Worm (Caenorhabditis elegans) whole organism, L2 larva: ENCODE measurements around the gene F46H6.5.

Experiments
- C34F6.9 ChIP-seq: fragments of 150-350 bp; optimal IDR thresholded peaks from 2 replicates; lab custom pipeline; 2014; ENCODE audit warnings: missing biosample characterization, missing genetic modification characterization
- F13H6.1 ChIP-seq: sonication (generic microtip); optimal IDR thresholded peaks from 2 replicates; lab custom pipeline; 2016; ENCODE audit warnings: missing genetic modification characterization, missing compliant biosample characterization
- R02D3.7 ChIP-seq: fragments of 150-350 bp; optimal IDR thresholded peaks from 2 replicates; lab custom pipeline; 2014; ENCODE audit warnings: missing biosample characterization, missing genetic modification characterization
- Y55F3AM.14 ChIP-seq: fragments of 200-800 bp; sonication (Bioruptor generic); optimal IDR thresholded peaks from 2 replicates; lab custom pipeline; 2018; ENCODE audit warnings: mild to moderate bottlenecking, missing genetic modification characterization, missing compliant biosample characterization
- alr-1 ChIP-seq: fragments of 150-350 bp; optimal IDR thresholded peaks from 2 replicates; lab custom pipeline; 2014; ENCODE audit warnings: missing biosample characterization, missing genetic modification characterization
- ama-1 ChIP-seq: fragments of 150-350 bp; optimal IDR thresholded peaks from 2 replicates; lab custom pipeline; 2018; ENCODE audit warnings: inconsistent platforms
- blmp-1 ChIP-seq: sonication (generic microtip); optimal IDR thresholded peaks from 2 replicates; lab custom pipeline; 2017; ENCODE audit warnings: missing genetic modification characterization, mild to moderate bottlenecking, missing compliant biosample characterization, antibody characterized with exemption, moderate library complexity; ENCODE audit not compliant: insufficient read depth
- ceh-16 ChIP-seq: fragments of 150-350 bp; optimal IDR thresholded peaks from 2 replicates; lab custom pipeline; 2014; ENCODE audit warnings: missing biosample characterization, missing genetic modification characterization
- crh-2 ChIP-seq: sonication (generic microtip); optimal IDR thresholded peaks from 2 replicates; lab custom pipeline; 2017; ENCODE audit warnings: missing biosample characterization, missing genetic modification characterization
- egl-27 ChIP-seq: sonication (generic microtip); optimal IDR thresholded peaks from 3 replicates; lab custom pipeline; 2017; ENCODE audit warnings: missing biosample characterization, missing genetic modification reagents, missing genetic modification characterization
- elt-1 ChIP-seq: fragments of 150-350 bp; optimal IDR thresholded peaks from 2 replicates; lab custom pipeline; 2014; ENCODE audit warnings: missing biosample characterization, missing genetic modification characterization
- elt-3 ChIP-seq: sonication (generic microtip); optimal IDR thresholded peaks from 2 replicates; lab custom pipeline; 2017; ENCODE audit warnings: missing biosample characterization, missing genetic modification characterization
- fos-1 ChIP-seq: fragments of 150-350 bp; optimal IDR thresholded peaks from 2 replicates; lab custom pipeline; 2014; ENCODE audit warnings: missing biosample characterization, missing genetic modification characterization
- gmeb-1 ChIP-seq: fragments of 150-350 bp; optimal IDR thresholded peaks from 2 replicates; lab custom pipeline; 2014; ENCODE audit warnings: missing biosample characterization, missing genetic modification characterization
- lin-11 ChIP-seq: fragments of 150-350 bp; sonication (generic microtip); optimal IDR thresholded peaks from 2 replicates; lab custom pipeline; 2014; ENCODE audit warnings: missing biosample characterization, missing genetic modification characterization, inconsistent platforms, mixed read lengths
- lin-13 ChIP-seq: fragments of 150-350 bp; optimal IDR thresholded peaks from 2 replicates; lab custom pipeline; 2014; ENCODE audit warnings: missing biosample characterization, missing genetic modification reagents, missing genetic modification characterization
- lin-39 ChIP-seq: fragments of 150-350 bp; optimal IDR thresholded peaks from 2 replicates; lab custom pipeline; 2014; ENCODE audit warnings: missing biosample characterization, missing genetic modification reagents, missing genetic modification characterization
- lsy-2 ChIP-seq, 2 experiments: fragments of 150-350 bp in 1 of 2; sonication (generic microtip) in 1 of 2; optimal IDR thresholded peaks; 2 replicates each; lab custom pipeline; 2014 to 2017; ENCODE audit warnings: missing biosample characterization in 2 of 2, missing genetic modification characterization in 2 of 2
- mdl-1 ChIP-seq, 2 experiments: fragments of 150-350 bp in 1 of 2; sonication (generic microtip) in 1 of 2; optimal IDR thresholded peaks; 2 replicates each; lab custom pipeline; 2017; ENCODE audit warnings: missing biosample characterization in 2 of 2, missing genetic modification characterization in 2 of 2
- nhr-10 ChIP-seq: sonication (generic microtip); optimal IDR thresholded peaks from 2 replicates; lab custom pipeline; 2017; ENCODE audit warnings: missing biosample characterization, missing genetic modification characterization
- nhr-129 ChIP-seq: fragments of 150-350 bp; optimal IDR thresholded peaks from 2 replicates; lab custom pipeline; 2014; ENCODE audit warnings: missing biosample characterization, missing genetic modification characterization
- nhr-21 ChIP-seq: fragments of 150-350 bp; optimal IDR thresholded peaks from 2 replicates; lab custom pipeline; 2014; ENCODE audit warnings: missing biosample characterization, missing genetic modification characterization
- nhr-23 ChIP-seq: fragments of 150-350 bp; optimal IDR thresholded peaks from 2 replicates; lab custom pipeline; 2014; ENCODE audit warnings: missing biosample characterization, missing genetic modification reagents, missing genetic modification characterization
- nhr-25 ChIP-seq: fragments of 150-350 bp; sonication (generic microtip); optimal IDR thresholded peaks from 3 replicates; lab custom pipeline; 2014; ENCODE audit warnings: missing biosample characterization, missing genetic modification characterization
- nhr-6 ChIP-seq: fragments of 150-350 bp; optimal IDR thresholded peaks from 2 replicates; lab custom pipeline; 2014; ENCODE audit warnings: missing biosample characterization, missing genetic modification characterization
- sem-4 ChIP-seq: fragments of 150-350 bp; optimal IDR thresholded peaks from 2 replicates; lab custom pipeline; 2014; ENCODE audit warnings: missing biosample characterization, missing genetic modification reagents, missing genetic modification characterization
- skn-1 ChIP-seq: sonication (generic microtip); optimal IDR thresholded peaks from 2 replicates; lab custom pipeline; 2017; ENCODE audit warnings: missing biosample characterization, missing genetic modification characterization
- sma-3 ChIP-seq: sonication (generic microtip); optimal IDR thresholded peaks from 2 replicates; lab custom pipeline; 2016; ENCODE audit warnings: missing genetic modification reagents, missing genetic modification characterization, missing compliant biosample characterization
- sma-9 ChIP-seq, 2 experiments: fragments of 150-350 bp in 1 of 2; sonication (generic microtip) in 1 of 2; optimal IDR thresholded peaks; 2 replicates each; lab custom pipeline; 2014 to 2016; ENCODE audit warnings: missing genetic modification characterization in 2 of 2, mild to moderate bottlenecking in 1 of 2, missing biosample characterization in 1 of 2, missing compliant biosample characterization in 1 of 2, missing genetic modification reagents in 1 of 2, moderate library complexity in 1 of 2
- snpc-4 ChIP-seq: fragments of 150-350 bp; optimal IDR thresholded peaks from 2 replicates; lab custom pipeline; 2014; ENCODE audit warnings: missing biosample characterization, missing genetic modification characterization
- unc-55 ChIP-seq: fragments of 150-350 bp; sonication (generic microtip); optimal IDR thresholded peaks from 3 replicates; lab custom pipeline; 2014; ENCODE audit warnings: missing biosample characterization, missing genetic modification reagents, missing genetic modification characterization
- unc-62 ChIP-seq: fragments of 150-350 bp; optimal IDR thresholded peaks from 2 replicates; lab custom pipeline; 2014; ENCODE audit warnings: missing biosample characterization, missing genetic modification reagents, missing genetic modification characterization
- zag-1 ChIP-seq: fragments of 150-350 bp; optimal IDR thresholded peaks from 2 replicates; lab custom pipeline; 2014; ENCODE audit warnings: missing biosample characterization, missing genetic modification characterization
- ztf-1 ChIP-seq: fragments of 200-800 bp; sonication (Bioruptor generic); conservative IDR thresholded peaks from 2 replicates; pipeline ENCODE4 v1.3.6; 2022; ENCODE audit warnings: missing genetic modification characterization, missing compliant biosample characterization

Gene F46H6.5

DNA sequence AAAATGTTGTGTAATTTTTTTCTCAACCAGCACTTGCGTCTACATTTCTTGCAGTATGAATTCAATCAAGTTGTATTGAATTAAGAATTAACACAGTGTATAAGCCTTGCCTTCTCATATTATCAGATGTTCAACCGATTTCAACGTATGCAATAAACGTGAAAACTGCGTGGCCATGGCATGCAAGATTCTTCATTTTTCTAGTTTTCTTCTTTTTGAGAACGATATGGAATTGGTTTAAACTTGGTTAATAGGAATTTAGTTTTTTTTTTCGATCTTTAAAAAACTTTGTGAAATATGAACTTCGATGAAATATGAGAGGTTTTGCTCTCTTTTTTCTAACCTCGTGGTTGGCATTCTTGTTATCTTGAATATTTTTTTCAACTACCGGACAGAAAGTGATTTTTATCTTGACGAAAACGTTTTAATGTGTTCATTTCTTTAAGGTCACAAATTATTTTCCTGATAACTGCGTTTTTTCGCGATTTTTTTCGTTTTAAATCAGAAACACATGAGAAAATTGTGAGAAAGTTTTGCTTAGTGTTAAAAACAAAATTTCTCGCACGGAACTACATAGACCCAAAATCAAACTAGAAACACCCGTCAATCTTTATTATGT is 38.5 kb upstream of the F46H6.5 start:
- TF ChIP-seq fos-1 (tag; lab: Kevin White, UChicago) (peak; percentile 26), lsy-2 (tag; optimal IDR thresholded peaks at IDR 0.05; lab: Kevin White, UChicago) (peak in 1 of 2 experiments; percentile 11), crh-2 (tag; lab: Kevin White, UChicago) (peak; percentile 31), sma-9 (GFP tag; optimal IDR thresholded peaks at IDR 0.05; lab: Kevin White, UChicago) (peak; percentile 31), sma-9 (tag; optimal IDR thresholded peaks at IDR 0.05; lab: Kevin White, UChicago) (no peak), elt-3 (tag; lab: Kevin White, UChicago) (no peak), zag-1 (no peak)

DNA sequence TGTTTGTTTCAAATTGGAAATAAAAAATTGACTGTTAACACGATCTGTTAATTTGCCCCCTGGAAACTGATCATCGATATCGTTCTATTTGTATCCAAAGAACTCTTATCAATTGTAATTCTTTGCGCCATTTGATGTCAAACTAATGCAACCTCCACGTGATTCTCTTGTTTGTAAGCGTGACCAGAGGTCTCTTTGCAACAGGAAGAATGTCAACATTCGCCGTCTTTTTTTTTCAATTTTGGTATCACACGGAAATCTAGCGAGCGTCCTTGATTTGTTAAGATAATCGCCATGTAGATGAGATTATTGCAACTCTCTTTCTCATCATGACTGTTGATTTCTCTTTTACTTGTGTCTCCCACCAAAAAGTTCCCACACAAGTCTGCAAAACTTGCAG is 36.9 kb upstream of the F46H6.5 start:
- TF ChIP-seq R02D3.7 (no peak), alr-1 (tag; lab: Kevin White, UChicago) (no peak), sma-9 (GFP tag; optimal IDR thresholded peaks at IDR 0.05; lab: Kevin White, UChicago) (peak; percentile 97), sma-9 (tag; optimal IDR thresholded peaks at IDR 0.05; lab: Kevin White, UChicago) (no peak), ama-1 (lab: Kevin White, UChicago) (no peak), C34F6.9 (tag; lab: Kevin White, UChicago) (peak; percentile 2), nhr-25 (peak; percentile 92), lsy-2 (tag; optimal IDR thresholded peaks at IDR 0.05; lab: Kevin White, UChicago) (peak in 1 of 2 experiments; percentile 43), sma-3 (GFP tag; lab: Kevin White, UChicago) (peak; percentile 89), unc-55 (GFP tag; lab: Kevin White, UChicago) (no peak), nhr-129 (peak; percentile 73), elt-1 (tag; lab: Kevin White, UChicago) (peak; percentile 29), F13H6.1 (peak; percentile 33), nhr-21 (peak; percentile 90), lin-39 (tag; lab: Kevin White, UChicago) (no peak), lin-11 (tag; lab: Kevin White, UChicago) (no peak), mdl-1 (tag; optimal IDR thresholded peaks at IDR 0.05; lab: Kevin White, UChicago) (peak; percentile 22 to 66), nhr-10 (no peak), blmp-1 (peak; percentile 78), ceh-16 (tag; lab: Kevin White, UChicago) (peak; percentile 21), crh-2 (tag; lab: Kevin White, UChicago) (peak; percentile 56), fos-1 (tag; lab: Kevin White, UChicago) (peak; percentile 39), gmeb-1 (tag; lab: Kevin White, UChicago) (peak; percentile 63), lin-13 (no peak), nhr-23 (tag; lab: Kevin White, UChicago) (no peak), skn-1 (no peak), zag-1 (no peak), snpc-4 (tag; lab: Kevin White, UChicago) (no peak)
- TF ChIP-seq, all 48 proteins: peak for 15

DNA sequence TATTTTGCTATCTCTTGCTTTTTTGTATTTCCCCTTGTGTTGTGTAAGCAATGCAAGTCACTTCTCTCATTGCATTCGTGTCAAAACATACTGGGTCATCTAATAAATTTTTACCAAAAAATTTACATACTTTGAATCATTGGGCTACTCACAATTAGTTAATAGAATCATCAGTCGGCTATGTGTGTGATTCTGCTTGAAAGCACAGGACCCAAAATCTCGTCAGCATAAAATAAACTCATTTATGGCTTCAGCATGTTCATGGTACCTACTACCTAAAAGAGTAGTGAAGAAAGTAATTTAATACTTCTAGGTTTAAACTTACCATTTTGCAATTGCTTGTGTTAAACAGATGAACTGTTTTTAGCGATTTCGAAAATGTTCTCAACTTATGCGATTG is 34.4 kb upstream of the F46H6.5 start:
- TF ChIP-seq Y55F3AM.14 (GFP tag; lab: Kevin White, UChicago) (peak; percentile 23), sem-4 (tag; lab: Kevin White, UChicago) (no peak), alr-1 (tag; lab: Kevin White, UChicago) (no peak), unc-62 (GFP tag; lab: Kevin White, UChicago) (no peak), sma-3 (GFP tag; lab: Kevin White, UChicago) (peak; percentile 42), nhr-21 (peak; percentile 22), ztf-1 (GFP tag; lab: Robert Waterston, UW) (no peak), lsy-2 (tag; optimal IDR thresholded peaks at IDR 0.05; lab: Kevin White, UChicago) (peak in 1 of 2 experiments; percentile 2), sma-9 (GFP tag; optimal IDR thresholded peaks at IDR 0.05; lab: Kevin White, UChicago) (peak; percentile 1), sma-9 (tag; optimal IDR thresholded peaks at IDR 0.05; lab: Kevin White, UChicago) (no peak), C34F6.9 (tag; lab: Kevin White, UChicago) (no peak), crh-2 (tag; lab: Kevin White, UChicago) (peak; percentile 37), zag-1 (no peak)
- TF ChIP-seq, all 48 proteins: peak for 6

DNA sequence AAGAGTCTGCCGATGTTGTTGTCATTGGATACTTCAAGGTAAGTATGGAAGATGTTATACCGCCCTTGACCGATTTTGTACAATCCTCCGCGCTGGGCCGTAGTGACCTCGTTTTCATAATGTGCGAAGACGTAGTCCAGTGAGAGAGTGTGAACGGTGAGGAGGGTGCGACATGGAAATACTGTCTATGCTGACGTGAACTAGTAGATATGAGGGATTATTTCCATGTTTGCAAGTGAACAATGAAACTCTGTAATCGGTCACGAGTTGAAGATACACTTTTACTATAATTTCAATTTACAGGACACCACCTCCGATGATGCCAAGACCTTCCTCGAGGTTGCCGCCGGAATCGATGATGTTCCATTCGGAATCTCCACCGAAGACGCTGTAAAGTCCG is 32.8 kb upstream of the F46H6.5 start:
- no peak for TF ChIP-seq Y55F3AM.14 (GFP tag; lab: Kevin White, UChicago)
- TF ChIP-seq snpc-4 (tag; lab: Kevin White, UChicago), result no peak
- TF ChIP-seq sem-4 (tag; lab: Kevin White, UChicago), result no peak
- peak; percentile 28 for TF ChIP-seq nhr-129
- TF ChIP-seq lin-13, result no peak
- no peak for TF ChIP-seq egl-27 (tag; lab: Kevin White, UChicago)
- peak; percentile 35 for TF ChIP-seq nhr-25
- peak; percentile 9 for TF ChIP-seq sma-9 (GFP tag; optimal IDR thresholded peaks at IDR 0.05; lab: Kevin White, UChicago)
- no peak for TF ChIP-seq sma-9 (tag; optimal IDR thresholded peaks at IDR 0.05; lab: Kevin White, UChicago)
- TF ChIP-seq fos-1 (tag; lab: Kevin White, UChicago), result no peak
- TF ChIP-seq nhr-6 (tag; lab: Kevin White, UChicago), result no peak
